Worm (Caenorhabditis elegans): Measurements from ENCODE around the gene K10G4.5.

Gene K10G4.5

DNA sequence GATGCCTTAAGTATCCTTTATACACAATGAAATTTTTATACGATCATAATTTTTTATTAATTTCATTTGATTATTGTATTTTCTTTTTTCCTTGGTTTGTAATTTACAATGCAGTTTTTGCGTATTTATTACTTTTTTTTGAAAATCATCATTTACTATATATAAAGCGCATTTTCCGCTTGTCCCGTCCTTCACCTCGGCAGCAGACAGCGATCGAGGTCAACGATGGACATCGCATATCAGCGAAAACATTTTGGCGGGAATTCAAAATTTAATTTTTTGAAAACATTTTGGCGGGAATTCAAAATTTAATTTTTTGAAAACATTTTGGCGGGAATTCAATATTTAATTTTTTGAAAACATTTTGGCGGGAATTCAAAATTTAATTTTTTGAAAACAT lies 6.7 kb upstream of the K10G4.5 start:
- TF ChIP-seq nhr-43 (tag; optimal IDR thresholded peaks at IDR 0.05; ENCODE audit: poor library complexity, severe bottlenecking) (no peak), fos-1 (tag; optimal IDR thresholded peaks at IDR 0.05) (no peak), nhr-12 (tag; optimal IDR thresholded peaks at IDR 0.05) (no peak), R02D3.7 (tag; optimal IDR thresholded peaks at IDR 0.05) (no peak), ztf-4 (tag; optimal IDR thresholded peaks at IDR 0.05) (no peak), nfya-1 (tag; optimal IDR thresholded peaks at IDR 0.05; ENCODE audit: insufficient read depth) (no peak), ceh-82 (tag; optimal IDR thresholded peaks at IDR 0.05) (no peak), tbx-2 (tag; optimal IDR thresholded peaks at IDR 0.05) (no peak), nhr-67 (tag; optimal IDR thresholded peaks at IDR 0.05) (no peak), nhr-237 (tag; optimal IDR thresholded peaks at IDR 0.05) (no peak), lsy-12 (tag; optimal IDR thresholded peaks at IDR 0.05) (no peak), zag-1 (tag; optimal IDR thresholded peaks at IDR 0.05) (no peak)

DNA sequence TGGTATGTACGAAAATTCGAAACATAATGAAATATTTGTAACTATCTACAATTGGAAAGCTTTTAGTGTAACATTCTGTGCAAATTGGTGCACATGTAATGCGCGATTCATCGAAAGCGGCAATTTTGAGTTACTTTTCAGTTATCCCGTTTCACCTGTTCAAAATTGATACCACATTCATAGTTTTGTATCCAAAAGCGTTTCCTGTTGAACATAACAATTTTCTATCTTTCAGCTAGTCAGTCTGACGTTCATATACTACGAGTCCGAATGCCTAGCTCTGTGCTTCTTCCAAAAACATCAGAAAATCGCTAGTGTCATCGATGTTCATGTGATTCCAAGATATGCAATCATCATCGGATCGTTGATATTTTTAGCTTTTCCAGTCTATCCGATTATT lies 2.1 kb upstream of the K10G4.5 start:
- TF ChIP-seq nhr-28 (tag; optimal IDR thresholded peaks at IDR 0.05): no peak
- TF ChIP-seq pha-4 (tag; optimal IDR thresholded peaks at IDR 0.05): no peak
- no peak for TF ChIP-seq mml-1 (tag; optimal IDR thresholded peaks at IDR 0.05)
- TF ChIP-seq skn-1 (tag; optimal IDR thresholded peaks at IDR 0.05): no peak
- no peak for TF ChIP-seq nhr-77 (tag; optimal IDR thresholded peaks at IDR 0.05)
- no peak for TF ChIP-seq nhr-43 (tag; optimal IDR thresholded peaks at IDR 0.05; ENCODE audit: poor library complexity, severe bottlenecking)
- no peak for TF ChIP-seq R02D3.7 (tag; optimal IDR thresholded peaks at IDR 0.05)
- no peak for TF ChIP-seq egl-27 (tag; optimal IDR thresholded peaks at IDR 0.05)
- TF ChIP-seq unc-62 (GFP tag; optimal IDR thresholded peaks at IDR 0.05): no peak
- TF ChIP-seq sea-2 (GFP tag; optimal IDR thresholded peaks at IDR 0.05): no peak
- no peak for TF ChIP-seq unc-39 (tag; optimal IDR thresholded peaks at IDR 0.05)

DNA sequence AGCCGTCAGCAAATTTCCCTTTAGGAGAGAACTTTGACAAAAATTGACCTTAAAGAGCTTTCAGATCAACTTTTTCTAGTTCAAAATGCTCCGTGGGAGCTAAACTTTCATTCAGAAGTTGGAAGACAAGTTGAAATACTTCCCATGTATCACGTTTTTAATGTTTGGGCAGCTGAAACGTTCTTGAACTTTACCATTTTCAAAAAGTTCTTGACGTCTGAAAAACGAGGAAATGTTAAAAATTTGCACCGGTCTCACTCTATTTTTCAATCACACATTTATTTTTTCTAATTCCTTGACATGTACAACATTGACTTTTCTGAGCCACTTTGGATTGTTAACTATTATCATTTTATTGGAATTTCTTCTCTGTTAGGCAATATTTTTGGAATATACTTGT lies 1.5 kb upstream of the K10G4.5 start, which contains the start of gene sri-70:
Gene sri-70 (plus strand): TSS at position 301 of the 400 bp plus-strand sequence.
- TF ChIP-seq lsy-12 (tag; optimal IDR thresholded peaks at IDR 0.05) (no peak), nhr-76 (tag; optimal IDR thresholded peaks at IDR 0.05) (no peak), nhr-12 (tag; optimal IDR thresholded peaks at IDR 0.05) (no peak), sea-2 (GFP tag; optimal IDR thresholded peaks at IDR 0.05) (no peak), egl-5 (tag; optimal IDR thresholded peaks at IDR 0.05) (no peak), elt-2 (tag; optimal IDR thresholded peaks at IDR 0.05) (no peak), mml-1 (tag; optimal IDR thresholded peaks at IDR 0.05) (no peak), ceh-28 (tag; optimal IDR thresholded peaks at IDR 0.05) (no peak), ceh-9 (tag; optimal IDR thresholded peaks at IDR 0.05) (no peak), hmg-11 (tag; optimal IDR thresholded peaks at IDR 0.05) (no peak), ama-1 (optimal IDR thresholded peaks at IDR 0.05) (no peak), ZK546.5 (tag; optimal IDR thresholded peaks at IDR 0.05) (no peak)

DNA sequence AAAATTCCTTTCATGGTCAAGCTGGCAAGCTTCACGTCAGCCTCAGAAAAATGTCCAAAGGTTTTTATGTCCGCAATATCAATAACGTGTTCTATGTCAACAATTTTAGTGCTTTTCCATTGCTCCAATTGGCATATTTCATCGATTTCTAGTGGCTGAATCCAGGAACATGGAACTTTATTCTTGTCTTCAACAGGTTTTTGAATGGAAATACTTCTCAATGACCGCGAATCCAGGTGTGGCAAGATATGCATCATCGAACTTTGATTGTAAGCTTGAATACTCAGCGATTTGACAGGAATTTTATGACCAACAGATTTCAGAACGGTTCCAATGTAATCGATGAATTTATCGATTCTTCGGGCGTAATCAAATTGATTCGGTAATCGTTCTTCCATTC lies 2.6 kb downstream of the K10G4.5 start:
- TF ChIP-seq ceh-28 (tag; optimal IDR thresholded peaks at IDR 0.05) (no peak), nhr-77 (tag; optimal IDR thresholded peaks at IDR 0.05) (no peak), daf-12 (tag; optimal IDR thresholded peaks at IDR 0.05) (no peak), nhr-25 (tag; optimal IDR thresholded peaks at IDR 0.05) (no peak), unc-39 (tag; optimal IDR thresholded peaks at IDR 0.05) (no peak), nfya-1 (tag; optimal IDR thresholded peaks at IDR 0.05; ENCODE audit: insufficient read depth) (no peak), unc-62 (GFP tag; optimal IDR thresholded peaks at IDR 0.05) (no peak), elt-3 (tag; optimal IDR thresholded peaks at IDR 0.05) (no peak), nhr-67 (tag; optimal IDR thresholded peaks at IDR 0.05) (no peak), eor-1 (tag; optimal IDR thresholded peaks at IDR 0.05) (no peak), elt-1 (tag; optimal IDR thresholded peaks at IDR 0.05) (no peak), jun-1 (tag; optimal IDR thresholded peaks at IDR 0.05) (no peak)

DNA sequence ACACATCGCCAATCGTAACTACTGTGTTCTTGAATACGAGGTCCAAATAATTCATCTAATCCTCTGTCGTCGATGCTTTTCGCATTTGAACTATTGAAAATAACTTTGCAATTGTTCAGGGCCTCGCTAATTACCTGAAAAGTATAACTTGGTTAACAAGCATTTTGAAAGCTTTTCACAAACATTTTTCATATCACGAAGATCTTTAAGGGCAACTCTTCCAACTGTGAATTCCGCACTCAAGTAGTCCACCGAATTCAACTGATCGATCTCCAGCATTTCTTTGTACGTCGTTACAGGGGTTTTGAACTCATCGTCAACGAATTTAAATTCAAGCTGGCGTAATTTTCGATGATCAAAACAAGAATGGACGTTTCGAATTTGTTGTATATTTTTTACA lies 4.8 kb downstream of the K10G4.5 start:
- TF ChIP-seq ama-1 (optimal IDR thresholded peaks at IDR 0.05) (no peak), daf-12 (tag; optimal IDR thresholded peaks at IDR 0.05) (no peak)

Measured in whole organism, L3 larva.